Worm (Caenorhabditis elegans): ENCODE data around the gene Y116A8A.150.

Y116A8A.150 gene

ce11 chrIV:16863431-16863895, 20.7 kb upstream of the Y116A8A.150 start, which contains the start of the genes mel-46 and lsy-13:
TSS of gene mel-46 (minus strand) at chrIV:16863481.
TSS of gene lsy-13 (plus strand) at chrIV:16863870.
- peak; percentile 46 for TF ChIP-seq ceh-36 (tag; optimal IDR thresholded peaks at IDR 0.05)
- TF ChIP-seq scrt-1 (GFP tag; IDR thresholded peaks at IDR 0.05), result 0 out of 2 replicates have a peak, but pooled peaks have one; percentile 29
- TF ChIP-seq F13C5.2 (tag; optimal IDR thresholded peaks at IDR 0.05), result peak; percentile 62
- peak; percentile 32; the same call in 1 of the 2 replicates for TF ChIP-seq tbx-37 (GFP tag; conservative IDR thresholded peaks at IDR 0.05)
- peak; percentile 56; the same call in 1 of the 2 replicates for TF ChIP-seq tbx-11 (GFP tag; IDR thresholded peaks at IDR 0.05)
- TF ChIP-seq hnd-1 (tag; optimal IDR thresholded peaks at IDR 0.05), result peak; percentile 39
- TF ChIP-seq ceh-13 (GFP tag; optimal IDR thresholded peaks at IDR 0.05), result peak; percentile 17
- TF ChIP-seq ama-1 (optimal IDR thresholded peaks at IDR 0.05), result no peak
- no peak for TF ChIP-seq aly-1 (tag; optimal IDR thresholded peaks at IDR 0.05)
- no peak for TF ChIP-seq ets-7 (tag; optimal IDR thresholded peaks at IDR 0.05)
- no peak for TF ChIP-seq hmg-4 (GFP tag; optimal IDR thresholded peaks at IDR 0.05)
- TF ChIP-seq tra-4 (tag; optimal IDR thresholded peaks at IDR 0.05), result no peak
- TF ChIP-seq hmbx-1 (tag; optimal IDR thresholded peaks at IDR 0.05), result no peak
- TF ChIP-seq sea-1 (GFP tag; conservative IDR thresholded peaks at IDR 0.05), result 0 out of 2 replicates have a peak, but pooled peaks have one; percentile 59
- peak; percentile 75 for TF ChIP-seq pes-1 (GFP tag; IDR thresholded peaks at IDR 0.05)
- peak; percentile 25 for TF ChIP-seq B0310.2 (tag; optimal IDR thresholded peaks at IDR 0.05)
- TF ChIP-seq flt-1 (GFP tag; IDR thresholded peaks at IDR 0.05), result 0 out of 2 replicates have a peak, but pooled peaks have one; percentile 52

ce11 chrIV:16860702-16861101, 17.9 kb upstream of the Y116A8A.150 start:
- no peak for TF ChIP-seq F13C5.2 (tag; optimal IDR thresholded peaks at IDR 0.05)
- TF ChIP-seq sea-1 (GFP tag; conservative IDR thresholded peaks at IDR 0.05), result no peak
- TF ChIP-seq pes-1 (GFP tag; IDR thresholded peaks at IDR 0.05), result no peak
- TF ChIP-seq ceh-13 (GFP tag; optimal IDR thresholded peaks at IDR 0.05), result no peak
- TF ChIP-seq hmg-4 (GFP tag; optimal IDR thresholded peaks at IDR 0.05), result no peak

- TF ChIP-seq F13C5.2 (tag; optimal IDR thresholded peaks at IDR 0.05) (no peak), ceh-36 (tag; optimal IDR thresholded peaks at IDR 0.05) (no peak), hmg-4 (GFP tag; optimal IDR thresholded peaks at IDR 0.05) (no peak), scrt-1 (GFP tag; IDR thresholded peaks at IDR 0.05) (no peak), ama-1 (optimal IDR thresholded peaks at IDR 0.05) (no peak), pes-1 (GFP tag; IDR thresholded peaks at IDR 0.05) (no peak), sea-1 (GFP tag; conservative IDR thresholded peaks at IDR 0.05) (no peak), hnd-1 (tag; optimal IDR thresholded peaks at IDR 0.05) (no peak), flt-1 (GFP tag; IDR thresholded peaks at IDR 0.05) (no peak), tbx-37 (GFP tag; conservative IDR thresholded peaks at IDR 0.05) (no peak), aly-1 (tag; optimal IDR thresholded peaks at IDR 0.05) (no peak), ets-7 (tag; optimal IDR thresholded peaks at IDR 0.05) (no peak), B0310.2 (tag; optimal IDR thresholded peaks at IDR 0.05) (no peak), tbx-11 (GFP tag; IDR thresholded peaks at IDR 0.05) (no peak), ceh-13 (GFP tag; optimal IDR thresholded peaks at IDR 0.05) (no peak), tra-4 (tag; optimal IDR thresholded peaks at IDR 0.05) (no peak), hmbx-1 (tag; optimal IDR thresholded peaks at IDR 0.05) (no peak)
These were observed 12.0 kb upstream of the Y116A8A.150 start, which contains the start of gene map-2 for ce11 chrIV:16854790-16855189. TSS of gene map-2 (minus strand) at chrIV:16854890.

ce11 chrIV:16845376-16845775, 2.6 kb upstream of the Y116A8A.150 start:
- TF ChIP-seq scrt-1 (GFP tag; IDR thresholded peaks at IDR 0.05), result 0 out of 2 replicates have a peak, but pooled peaks have one; percentile 39

- TF ChIP-seq tbx-11 (GFP tag; IDR thresholded peaks at IDR 0.05) (no peak), flt-1 (GFP tag; IDR thresholded peaks at IDR 0.05) (no peak), ama-1 (optimal IDR thresholded peaks at IDR 0.05) (no peak), tbx-37 (GFP tag; conservative IDR thresholded peaks at IDR 0.05) (no peak), hmbx-1 (tag; optimal IDR thresholded peaks at IDR 0.05) (no peak), B0310.2 (tag; optimal IDR thresholded peaks at IDR 0.05) (no peak), hmg-4 (GFP tag; optimal IDR thresholded peaks at IDR 0.05) (no peak), sea-1 (GFP tag; conservative IDR thresholded peaks at IDR 0.05) (no peak), ceh-36 (tag; optimal IDR thresholded peaks at IDR 0.05) (no peak), pes-1 (GFP tag; IDR thresholded peaks at IDR 0.05) (no peak), tra-4 (tag; optimal IDR thresholded peaks at IDR 0.05) (no peak), ets-7 (tag; optimal IDR thresholded peaks at IDR 0.05) (no peak), scrt-1 (GFP tag; IDR thresholded peaks at IDR 0.05) (no peak), hnd-1 (tag; optimal IDR thresholded peaks at IDR 0.05) (no peak), F13C5.2 (tag; optimal IDR thresholded peaks at IDR 0.05) (no peak)
These were observed 11.4 kb downstream of the Y116A8A.150 start, which contains the start of gene clec-194 for ce11 chrIV:16831366-16831765. TSS of gene clec-194 (plus strand) at chrIV:16831666.

- TF ChIP-seq sea-1 (GFP tag; conservative IDR thresholded peaks at IDR 0.05) (no peak), tbx-11 (GFP tag; IDR thresholded peaks at IDR 0.05) (no peak), ama-1 (optimal IDR thresholded peaks at IDR 0.05) (no peak), hmg-4 (GFP tag; optimal IDR thresholded peaks at IDR 0.05) (no peak), tbx-37 (GFP tag; conservative IDR thresholded peaks at IDR 0.05) (no peak), tra-4 (tag; optimal IDR thresholded peaks at IDR 0.05) (no peak), B0310.2 (tag; optimal IDR thresholded peaks at IDR 0.05) (no peak), pes-1 (GFP tag; IDR thresholded peaks at IDR 0.05) (no peak), flt-1 (GFP tag; IDR thresholded peaks at IDR 0.05) (no peak), F13C5.2 (tag; optimal IDR thresholded peaks at IDR 0.05) (no peak), ceh-13 (GFP tag; optimal IDR thresholded peaks at IDR 0.05) (no peak), scrt-1 (GFP tag; IDR thresholded peaks at IDR 0.05) (no peak), hnd-1 (tag; optimal IDR thresholded peaks at IDR 0.05) (no peak), ets-7 (tag; optimal IDR thresholded peaks at IDR 0.05) (no peak), hmbx-1 (tag; optimal IDR thresholded peaks at IDR 0.05) (no peak), ceh-36 (tag; optimal IDR thresholded peaks at IDR 0.05) (no peak), aly-1 (tag; optimal IDR thresholded peaks at IDR 0.05) (no peak)
These were observed 12.9 kb downstream of the Y116A8A.150 start, which contains the start of gene Y116A8A.7 for ce11 chrIV:16829896-16830295. TSS of gene Y116A8A.7 (plus strand) at chrIV:16830196.

ce11 chrIV:16828698-16829097, 14.1 kb downstream of the Y116A8A.150 start, which contains the start of gene Y116A8A.6:
TSS of gene Y116A8A.6 (minus strand) at chrIV:16828798.
- TF ChIP-seq F13C5.2 (tag; optimal IDR thresholded peaks at IDR 0.05), result no peak
- no peak for TF ChIP-seq tbx-37 (GFP tag; conservative IDR thresholded peaks at IDR 0.05)
- TF ChIP-seq sea-1 (GFP tag; conservative IDR thresholded peaks at IDR 0.05), result no peak
